Fruit fly (Drosophila melanogaster): ENCODE measurements around the gene CG10140.

DNA sequence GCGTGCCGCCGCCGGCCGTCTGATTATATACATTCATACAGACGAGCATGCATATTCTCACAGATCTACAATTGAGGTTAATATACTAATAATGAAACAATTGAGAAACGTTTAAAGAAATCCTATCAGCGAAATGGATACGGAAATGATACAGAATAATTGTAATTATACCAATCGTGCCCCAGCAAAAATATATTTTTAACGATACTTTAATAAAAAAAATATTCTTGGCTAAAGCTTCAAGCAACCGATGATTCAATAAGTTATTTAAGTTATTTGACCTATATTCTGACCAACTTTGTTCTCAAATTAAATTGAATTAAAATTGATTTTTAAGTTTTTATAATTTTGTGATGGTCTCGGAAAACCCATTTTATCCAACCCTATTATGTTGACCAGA is 35.8 kb upstream of the CG10140 start:
- TF ChIP-seq Sin3A (optimal IDR thresholded peaks at IDR 0.05) = no peak
- TF ChIP-seq psq (optimal IDR thresholded peaks at IDR 0.05) = no peak
- no peak for TF ChIP-seq ttk (optimal IDR thresholded peaks at IDR 0.05)
- no peak for TF ChIP-seq h (optimal IDR thresholded peaks at IDR 0.05)
- no peak for TF ChIP-seq Myc (optimal IDR thresholded peaks at IDR 0.05)
- TF ChIP-seq insv (optimal IDR thresholded peaks at IDR 0.05) = no peak
